Fruit fly (Drosophila melanogaster): ENCODE data around the gene ovo.

DNA sequence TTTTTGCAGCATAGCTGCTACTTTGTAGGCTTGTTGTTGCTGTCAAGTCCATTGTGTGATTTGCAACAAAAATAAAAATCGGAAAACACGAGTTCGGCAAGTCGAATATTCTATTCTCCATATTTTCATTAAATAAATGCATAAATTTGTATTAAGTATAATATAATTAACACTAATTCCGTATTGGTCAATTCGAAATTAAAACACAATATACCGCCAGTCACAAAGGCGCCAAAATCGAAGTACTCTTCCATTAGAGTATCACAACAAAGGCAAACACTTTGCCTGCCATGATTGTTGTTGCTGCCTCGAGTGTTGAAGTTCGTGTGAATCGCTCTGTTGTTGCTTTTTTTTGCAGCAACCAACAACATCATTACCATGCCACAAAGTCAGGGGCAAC, 16.8 kb upstream of the ovo start:
- no peak for TF ChIP-seq pad (GFP tag; optimal IDR thresholded peaks at IDR 0.05)
- TF ChIP-seq Hr96 (GFP tag; optimal IDR thresholded peaks at IDR 0.05) = no peak
- TF ChIP-seq Mnt (GFP tag; optimal IDR thresholded peaks at IDR 0.05) = no peak
- TF ChIP-seq CG7045 (GFP tag; optimal IDR thresholded peaks at IDR 0.05) = no peak
- no peak for TF ChIP-seq ovo (GFP tag; optimal IDR thresholded peaks at IDR 0.05)
- no peak for TF ChIP-seq CG7101 (tag; optimal IDR thresholded peaks at IDR 0.05)
- TF ChIP-seq CG1620 (GFP tag; optimal IDR thresholded peaks at IDR 0.05) = no peak
- no peak for TF ChIP-seq Clk (GFP tag; optimal IDR thresholded peaks at IDR 0.05)

All from whole organism, adult.